Worm (Caenorhabditis elegans) whole organism, L2 larva: Measurements from ENCODE around the gene F10E9.10.

ENCODE experiments used
- C34F6.9 ChIP-seq: fragments of 150-350 bp; optimal IDR thresholded peaks from 2 replicates; lab custom pipeline; 2014; ENCODE audit warnings: missing biosample characterization, missing genetic modification characterization
- Y55F3AM.14 ChIP-seq: fragments of 200-800 bp; sonication (Bioruptor generic); optimal IDR thresholded peaks from 2 replicates; lab custom pipeline; 2018; ENCODE audit warnings: mild to moderate bottlenecking, missing genetic modification characterization, missing compliant biosample characterization
- ZK546.5 ChIP-seq: sonication (generic microtip); optimal IDR thresholded peaks from 2 replicates; lab custom pipeline; 2017; ENCODE audit warnings: missing biosample characterization, missing genetic modification characterization
- alr-1 ChIP-seq: fragments of 150-350 bp; optimal IDR thresholded peaks from 2 replicates; lab custom pipeline; 2014; ENCODE audit warnings: missing biosample characterization, missing genetic modification characterization
- aly-2 ChIP-seq: fragments of 150-350 bp; optimal IDR thresholded peaks from 2 replicates; lab custom pipeline; 2014; ENCODE audit warnings: missing biosample characterization, missing genetic modification characterization
- ama-1 ChIP-seq: fragments of 150-350 bp; optimal IDR thresholded peaks from 2 replicates; lab custom pipeline; 2018; ENCODE audit warnings: inconsistent platforms
- ceh-16 ChIP-seq: fragments of 150-350 bp; optimal IDR thresholded peaks from 2 replicates; lab custom pipeline; 2014; ENCODE audit warnings: missing biosample characterization, missing genetic modification characterization
- ceh-82 ChIP-seq: fragments of 150-350 bp; optimal IDR thresholded peaks from 2 replicates; lab custom pipeline; 2014; ENCODE audit warnings: missing biosample characterization, missing genetic modification characterization
- crh-2 ChIP-seq: sonication (generic microtip); optimal IDR thresholded peaks from 2 replicates; lab custom pipeline; 2017; ENCODE audit warnings: missing biosample characterization, missing genetic modification characterization
- dmd-4 ChIP-seq: sonication (generic microtip); optimal IDR thresholded peaks from 2 replicates; lab custom pipeline; 2017; ENCODE audit warnings: missing biosample characterization, missing genetic modification characterization
- egl-27 ChIP-seq: sonication (generic microtip); optimal IDR thresholded peaks from 3 replicates; lab custom pipeline; 2017; ENCODE audit warnings: missing biosample characterization, missing genetic modification reagents, missing genetic modification characterization
- elt-1 ChIP-seq: fragments of 150-350 bp; optimal IDR thresholded peaks from 2 replicates; lab custom pipeline; 2014; ENCODE audit warnings: missing biosample characterization, missing genetic modification characterization
- elt-3 ChIP-seq: sonication (generic microtip); optimal IDR thresholded peaks from 2 replicates; lab custom pipeline; 2017; ENCODE audit warnings: missing biosample characterization, missing genetic modification characterization
- fos-1 ChIP-seq: fragments of 150-350 bp; optimal IDR thresholded peaks from 2 replicates; lab custom pipeline; 2014; ENCODE audit warnings: missing biosample characterization, missing genetic modification characterization
- gmeb-1 ChIP-seq: fragments of 150-350 bp; optimal IDR thresholded peaks from 2 replicates; lab custom pipeline; 2014; ENCODE audit warnings: missing biosample characterization, missing genetic modification characterization
- lin-13 ChIP-seq: fragments of 150-350 bp; optimal IDR thresholded peaks from 2 replicates; lab custom pipeline; 2014; ENCODE audit warnings: missing biosample characterization, missing genetic modification reagents, missing genetic modification characterization
- lin-39 ChIP-seq: fragments of 150-350 bp; optimal IDR thresholded peaks from 2 replicates; lab custom pipeline; 2014; ENCODE audit warnings: missing biosample characterization, missing genetic modification reagents, missing genetic modification characterization
- lsy-2 ChIP-seq, 2 experiments: fragments of 150-350 bp in 1 of 2; sonication (generic microtip) in 1 of 2; optimal IDR thresholded peaks; 2 replicates each; lab custom pipeline; 2014 to 2017; ENCODE audit warnings: missing biosample characterization in 2 of 2, missing genetic modification characterization in 2 of 2
- mab-5 ChIP-seq: fragments of 150-350 bp; optimal IDR thresholded peaks from 2 replicates; lab custom pipeline; 2014; ENCODE audit warnings: missing biosample characterization, missing genetic modification characterization
- mbf-1 ChIP-seq: sonication (generic microtip); optimal IDR thresholded peaks from 2 replicates; lab custom pipeline; 2017; ENCODE audit warnings: missing biosample characterization, missing genetic modification characterization
- nhr-10 ChIP-seq: sonication (generic microtip); optimal IDR thresholded peaks from 2 replicates; lab custom pipeline; 2017; ENCODE audit warnings: missing biosample characterization, missing genetic modification characterization
- nhr-12 ChIP-seq: fragments of 150-350 bp; optimal IDR thresholded peaks from 2 replicates; lab custom pipeline; 2014; ENCODE audit warnings: missing biosample characterization, missing genetic modification characterization
- nhr-21 ChIP-seq: fragments of 150-350 bp; optimal IDR thresholded peaks from 2 replicates; lab custom pipeline; 2014; ENCODE audit warnings: missing biosample characterization, missing genetic modification characterization
- nhr-23 ChIP-seq: fragments of 150-350 bp; optimal IDR thresholded peaks from 2 replicates; lab custom pipeline; 2014; ENCODE audit warnings: missing biosample characterization, missing genetic modification reagents, missing genetic modification characterization
- nhr-237 ChIP-seq: fragments of 150-350 bp; optimal IDR thresholded peaks from 2 replicates; lab custom pipeline; 2014; ENCODE audit warnings: missing biosample characterization, missing genetic modification characterization
- nhr-25 ChIP-seq: fragments of 150-350 bp; sonication (generic microtip); optimal IDR thresholded peaks from 3 replicates; lab custom pipeline; 2014; ENCODE audit warnings: missing biosample characterization, missing genetic modification characterization
- nhr-6 ChIP-seq: fragments of 150-350 bp; optimal IDR thresholded peaks from 2 replicates; lab custom pipeline; 2014; ENCODE audit warnings: missing biosample characterization, missing genetic modification characterization
- nhr-77 ChIP-seq: fragments of 150-350 bp; optimal IDR thresholded peaks from 2 replicates; lab custom pipeline; 2014; ENCODE audit warnings: missing biosample characterization, missing genetic modification characterization
- sem-4 ChIP-seq: fragments of 150-350 bp; optimal IDR thresholded peaks from 2 replicates; lab custom pipeline; 2014; ENCODE audit warnings: missing biosample characterization, missing genetic modification reagents, missing genetic modification characterization
- skn-1 ChIP-seq: sonication (generic microtip); optimal IDR thresholded peaks from 2 replicates; lab custom pipeline; 2017; ENCODE audit warnings: missing biosample characterization, missing genetic modification characterization
- sma-3 ChIP-seq: sonication (generic microtip); optimal IDR thresholded peaks from 2 replicates; lab custom pipeline; 2016; ENCODE audit warnings: missing genetic modification reagents, missing genetic modification characterization, missing compliant biosample characterization
- snpc-4 ChIP-seq: fragments of 150-350 bp; optimal IDR thresholded peaks from 2 replicates; lab custom pipeline; 2014; ENCODE audit warnings: missing biosample characterization, missing genetic modification characterization
- unc-39 ChIP-seq: fragments of 150-350 bp; optimal IDR thresholded peaks from 2 replicates; lab custom pipeline; 2014; ENCODE audit warnings: missing biosample characterization, missing genetic modification characterization
- unc-55 ChIP-seq: fragments of 150-350 bp; sonication (generic microtip); optimal IDR thresholded peaks from 3 replicates; lab custom pipeline; 2014; ENCODE audit warnings: missing biosample characterization, missing genetic modification reagents, missing genetic modification characterization
- unc-62 ChIP-seq: fragments of 150-350 bp; optimal IDR thresholded peaks from 2 replicates; lab custom pipeline; 2014; ENCODE audit warnings: missing biosample characterization, missing genetic modification reagents, missing genetic modification characterization
- zag-1 ChIP-seq: fragments of 150-350 bp; optimal IDR thresholded peaks from 2 replicates; lab custom pipeline; 2014; ENCODE audit warnings: missing biosample characterization, missing genetic modification characterization
- ztf-1 ChIP-seq: fragments of 200-800 bp; sonication (Bioruptor generic); conservative IDR thresholded peaks from 2 replicates; pipeline ENCODE4 v1.3.6; 2022; ENCODE audit warnings: missing genetic modification characterization, missing compliant biosample characterization

F10E9.10 gene

DNA sequence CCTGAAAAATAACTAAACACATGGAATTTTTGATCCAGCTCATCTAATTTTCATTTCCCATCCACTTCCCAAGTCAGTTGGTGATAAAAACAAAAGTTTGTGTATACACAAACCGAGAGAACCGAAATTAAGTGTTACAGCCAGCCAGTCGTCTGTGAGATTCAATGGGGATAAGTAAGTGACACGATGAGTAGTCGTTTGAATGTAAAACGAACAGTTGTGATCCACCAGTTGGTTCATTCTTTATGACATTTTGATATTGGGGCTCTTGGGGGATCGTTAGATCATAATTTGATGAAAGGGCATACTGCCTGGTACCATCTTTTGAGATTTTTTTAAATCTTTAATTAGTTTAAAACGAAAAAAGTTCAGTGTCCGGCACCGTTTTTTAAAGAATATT is 33.3 kb downstream of the F10E9.10 start:
- TF ChIP-seq nhr-23 (tag; lab: Kevin White, UChicago) (no peak), nhr-237 (tag; lab: Kevin White, UChicago) (no peak), nhr-21 (tag; lab: Kevin White, UChicago) (no peak), ama-1 (no peak), elt-3 (no peak), snpc-4 (tag; lab: Kevin White, UChicago) (no peak), elt-1 (tag; lab: Kevin White, UChicago) (no peak), ZK546.5 (tag; lab: Kevin White, UChicago) (no peak), nhr-12 (no peak), lin-13 (no peak), mbf-1 (no peak), unc-55 (no peak), C34F6.9 (no peak), unc-62 (GFP tag; lab: Kevin White, UChicago) (no peak), ceh-82 (tag; lab: Kevin White, UChicago) (no peak), egl-27 (no peak), ceh-16 (tag; lab: Kevin White, UChicago) (no peak), gmeb-1 (tag; lab: Kevin White, UChicago) (no peak)

DNA sequence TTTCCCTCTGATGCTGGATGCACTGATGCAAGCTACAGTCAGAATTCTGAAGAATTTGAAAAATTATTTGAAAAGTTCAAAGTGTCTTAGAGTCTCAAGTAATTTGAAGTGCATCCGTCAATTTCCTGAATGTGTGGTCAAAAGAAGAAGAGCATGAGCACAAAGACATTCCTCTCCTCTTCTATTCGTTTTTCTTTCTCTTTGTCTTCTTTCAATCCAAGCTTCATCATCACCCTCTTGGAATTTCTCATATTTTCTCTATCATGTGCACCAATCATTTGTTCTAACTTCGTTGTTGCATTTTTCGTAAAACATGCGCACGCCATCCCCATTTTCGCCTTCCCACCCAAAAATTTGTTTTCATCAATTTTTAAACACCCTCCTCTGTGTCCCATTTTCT is 34.1 kb downstream of the F10E9.10 start:
- no peak for TF ChIP-seq skn-1 (tag; lab: Kevin White, UChicago)
- peak; percentile 42 for TF ChIP-seq unc-55
- no peak for TF ChIP-seq sem-4 (tag; lab: Kevin White, UChicago)
- no peak for TF ChIP-seq nhr-25 (tag; lab: Kevin White, UChicago)
- no peak for TF ChIP-seq mbf-1
- TF ChIP-seq elt-1 (tag; lab: Kevin White, UChicago) = no peak

DNA sequence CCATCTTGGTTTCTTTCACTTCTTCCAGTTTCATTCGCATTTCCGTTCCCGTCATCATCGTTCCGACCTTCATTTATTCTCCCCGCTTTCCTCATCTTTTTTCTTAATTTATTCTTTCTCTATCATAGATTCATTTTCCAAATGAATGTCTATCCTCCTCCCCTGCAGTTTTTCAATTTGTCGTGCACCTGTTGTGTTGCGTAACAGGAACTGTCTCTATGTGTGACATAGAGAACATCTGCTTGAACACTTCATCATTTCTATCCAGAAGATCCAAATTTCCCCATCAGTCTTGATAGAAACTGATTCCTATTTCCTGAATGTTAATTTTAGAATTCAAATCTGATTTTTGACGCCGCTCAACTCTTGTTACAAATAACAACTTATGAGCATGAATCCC is 36.6 kb downstream of the F10E9.10 start:
- TF ChIP-seq nhr-12 (no peak), egl-27 (no peak), sma-3 (no peak), aly-2 (tag; lab: Kevin White, UChicago) (no peak), ceh-16 (tag; lab: Kevin White, UChicago) (no peak), C34F6.9 (no peak)

DNA sequence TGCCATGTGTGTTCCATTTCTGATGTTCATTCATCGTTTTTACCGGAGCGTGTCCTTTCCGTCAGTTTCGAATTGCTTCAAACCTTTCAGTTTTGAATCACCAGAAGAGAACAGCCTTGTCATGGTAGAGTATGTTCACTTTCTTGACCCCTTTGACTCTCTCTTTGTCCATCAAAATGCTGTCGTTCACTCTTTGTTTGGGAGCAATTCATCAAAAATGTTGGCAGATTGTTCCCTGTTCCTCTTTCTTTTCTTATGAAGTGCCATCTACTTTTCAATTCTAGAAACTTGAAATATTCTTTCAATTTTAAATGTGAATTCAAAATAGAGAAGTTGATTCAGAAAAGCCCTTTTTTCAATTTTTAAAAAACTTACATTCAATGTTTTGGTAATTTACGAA is 38.8 kb downstream of the F10E9.10 start:
- TF ChIP-seq unc-55 = peak; percentile 33
- TF ChIP-seq ama-1 = no peak

DNA sequence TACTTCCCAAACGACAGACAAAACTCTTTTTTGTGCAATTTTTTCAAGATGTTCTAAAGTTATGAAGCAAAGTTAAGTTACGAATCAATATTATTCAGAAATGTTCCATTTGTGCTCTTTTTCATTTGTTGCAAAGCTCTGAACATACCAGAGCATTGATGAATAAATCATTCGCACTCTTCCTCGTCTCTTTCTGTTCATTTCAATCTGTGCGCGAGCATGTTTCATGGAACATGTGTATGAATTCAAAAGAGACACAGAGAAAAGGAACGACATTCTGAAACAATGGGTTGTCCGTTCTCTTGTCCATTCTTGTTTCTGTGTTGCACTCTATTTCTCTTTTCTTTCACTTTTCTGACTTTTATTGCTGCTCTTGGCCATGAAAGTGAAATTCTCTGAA is 39.7 kb downstream of the F10E9.10 start:
- TF ChIP-seq crh-2 (tag; lab: Kevin White, UChicago) (no peak), nhr-77 (tag; lab: Kevin White, UChicago) (no peak), unc-39 (tag; lab: Kevin White, UChicago) (no peak), C34F6.9 (peak; percentile 1), nhr-25 (tag; lab: Kevin White, UChicago) (no peak), nhr-237 (tag; lab: Kevin White, UChicago) (no peak), lsy-2 (tag; optimal IDR thresholded peaks at IDR 0.05; lab: Kevin White, UChicago) (no peak)
- TF ChIP-seq, all 48 proteins: peak for 1

DNA sequence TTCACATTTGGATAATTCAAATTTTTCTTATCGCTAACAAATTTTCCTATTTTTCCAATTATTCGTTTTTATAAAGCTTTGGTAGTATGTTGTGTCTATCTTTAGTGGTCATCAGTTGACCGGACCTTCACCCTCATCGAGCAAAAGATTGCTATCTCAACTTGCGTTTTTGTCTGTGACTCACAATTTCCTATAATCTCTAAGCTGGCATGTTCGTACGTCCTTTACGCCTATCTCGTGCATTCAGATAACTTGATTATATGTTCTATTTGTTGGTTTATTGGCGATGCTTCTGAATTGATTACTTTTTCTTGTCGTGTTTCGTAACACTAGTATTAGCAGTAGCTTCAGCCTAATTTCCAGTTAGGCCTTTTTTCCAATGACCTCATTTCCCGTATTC is 40.5 kb downstream of the F10E9.10 start:
- TF ChIP-seq Y55F3AM.14 (GFP tag; lab: Kevin White, UChicago) (no peak), alr-1 (no peak)

DNA sequence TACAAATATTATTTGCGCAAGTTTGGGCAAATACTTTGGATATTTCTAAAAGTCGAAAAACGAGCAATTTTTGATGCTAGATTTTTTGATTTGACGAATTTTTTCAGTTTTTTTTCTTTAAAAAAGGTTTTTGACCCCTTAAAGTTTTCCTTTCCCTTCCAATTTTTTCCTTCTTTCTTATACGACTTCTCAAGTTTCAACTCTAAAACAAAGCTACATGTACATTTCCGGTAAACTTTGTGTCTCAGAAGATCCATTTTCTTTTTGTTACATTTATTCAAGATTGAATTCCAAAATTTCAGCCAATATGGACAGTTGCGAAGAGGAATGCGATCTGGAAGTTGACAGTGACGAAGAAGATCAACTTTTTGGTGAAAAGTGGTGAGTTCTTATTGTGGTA is 41.3 kb downstream of the F10E9.10 start, which contains the start of gene mig-10:
mig-10 (plus strand) TSS at position 301 of the 400 bp plus-strand sequence.
- TF ChIP-seq fos-1 (tag; lab: Kevin White, UChicago) (no peak), nhr-6 (tag; lab: Kevin White, UChicago) (no peak), nhr-21 (tag; lab: Kevin White, UChicago) (no peak)

DNA sequence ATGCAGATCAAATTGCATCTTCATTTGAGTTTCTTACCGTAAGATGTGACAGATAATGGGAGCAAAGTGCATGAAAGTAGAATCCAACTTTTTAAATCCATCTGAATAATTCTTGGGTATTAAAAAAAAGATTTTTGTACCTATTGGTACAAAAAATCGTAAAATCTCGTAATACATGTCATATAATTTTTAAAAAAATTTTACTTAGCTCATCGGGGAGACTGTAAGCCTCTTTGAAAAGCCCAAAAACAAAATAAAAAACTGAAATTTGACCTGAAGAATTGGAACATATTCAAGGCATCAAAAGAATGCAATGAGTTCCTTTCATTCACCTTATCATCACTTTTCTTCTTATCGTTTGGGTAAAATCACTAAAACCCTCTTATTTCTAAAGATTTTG is 44.2 kb downstream of the F10E9.10 start, which contains the start of gene clec-160:
clec-160 (minus strand) TSS at position 101 of the 400 bp plus-strand sequence.
- TF ChIP-seq dmd-4 (tag; lab: Kevin White, UChicago) (no peak), unc-39 (tag; lab: Kevin White, UChicago) (no peak), alr-1 (no peak), gmeb-1 (tag; lab: Kevin White, UChicago) (no peak), lin-39 (no peak), nhr-25 (tag; lab: Kevin White, UChicago) (no peak), nhr-10 (tag; lab: Kevin White, UChicago) (no peak), ama-1 (no peak), elt-3 (no peak), nhr-12 (no peak), fos-1 (tag; lab: Kevin White, UChicago) (no peak), zag-1 (tag; lab: Kevin White, UChicago) (no peak), ceh-82 (tag; lab: Kevin White, UChicago) (no peak), mab-5 (tag; lab: Kevin White, UChicago) (no peak), nhr-6 (tag; lab: Kevin White, UChicago) (no peak), sma-3 (no peak), ztf-1 (GFP tag; lab: Robert Waterston, UW) (no peak)
